Worm (Caenorhabditis elegans): Measurements from ENCODE around the gene fbxb-77.
A peak's percentile ranks its signal among the peaks of the same experiment; 100 is the strongest.

Gene fbxb-77

DNA sequence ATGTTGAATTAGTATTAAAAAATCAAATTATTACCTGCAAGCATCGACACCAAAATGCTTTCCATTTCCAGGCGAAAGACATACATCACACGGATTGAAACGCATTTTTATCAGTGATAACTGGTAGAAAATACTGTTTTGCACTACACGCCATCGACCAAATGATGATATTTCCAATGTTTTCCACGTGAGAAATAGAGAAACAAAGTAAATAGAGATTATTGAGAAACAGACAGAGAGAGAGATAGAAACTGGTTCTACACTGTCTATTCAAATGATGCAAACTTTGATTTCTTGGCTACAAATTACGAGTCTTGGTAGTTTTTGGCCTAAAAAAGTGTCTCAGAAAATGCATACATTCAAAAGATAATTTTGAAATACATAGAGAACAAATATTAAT lies 32.4 kb upstream of the fbxb-77 start, which contains the start of gene nhr-104 (continued):
- TF ChIP-seq nhr-28 (tag; optimal IDR thresholded peaks at IDR 0.05) = peak; percentile 98
- TF ChIP-seq mxl-3 (GFP tag; optimal IDR thresholded peaks at IDR 0.05) = peak; percentile 45
- no peak for TF ChIP-seq madf-5 (GFP tag; IDR thresholded peaks at IDR 0.05)
- no peak for TF ChIP-seq vab-7 (GFP tag; IDR thresholded peaks at IDR 0.05)
- TF ChIP-seq lsy-2 (tag; optimal IDR thresholded peaks at IDR 0.05) = peak in 1 of 2 experiments; percentile 59
- TF ChIP-seq lin-29 (GFP tag; IDR thresholded peaks at IDR 0.05) = no peak
- peak; percentile 80 for TF ChIP-seq hlh-11 (tag; optimal IDR thresholded peaks at IDR 0.05)
- no peak for TF ChIP-seq ceh-62 (tag; optimal IDR thresholded peaks at IDR 0.05)
- TF ChIP-seq egl-27 (tag; optimal IDR thresholded peaks at IDR 0.05) = no peak
- no peak for TF ChIP-seq nhr-111 (GFP tag; optimal IDR thresholded peaks at IDR 0.05)
- no peak for TF ChIP-seq Y75B8A.6 (GFP tag; IDR thresholded peaks at IDR 0.05)
- TF ChIP-seq dpl-1 (GFP tag; optimal IDR thresholded peaks at IDR 0.05) = no peak
- no peak for TF ChIP-seq pqm-1 (tag; optimal IDR thresholded peaks at IDR 0.05)
- no peak for TF ChIP-seq rbr-2 (tag; optimal IDR thresholded peaks at IDR 0.05)
- peak; percentile 63 for TF ChIP-seq nhr-48 (tag; optimal IDR thresholded peaks at IDR 0.05)
- TF ChIP-seq hlh-30 (tag; optimal IDR thresholded peaks at IDR 0.05; ENCODE audit: insufficient read depth) = peak; percentile 67
- TF ChIP-seq nhr-6 (tag; optimal IDR thresholded peaks at IDR 0.05) = no peak
- no peak for TF ChIP-seq lim-7 (GFP tag; IDR thresholded peaks at IDR 0.05)
- TF ChIP-seq mep-1 (tag; optimal IDR thresholded peaks at IDR 0.05) = peak; percentile 45
- TF ChIP-seq attf-4 (tag; optimal IDR thresholded peaks at IDR 0.05) = no peak
- no peak for TF ChIP-seq lin-39 (tag; optimal IDR thresholded peaks at IDR 0.05)
- no peak for TF ChIP-seq mdt-29 (GFP tag; IDR thresholded peaks at IDR 0.05)
- no peak for TF ChIP-seq set-16 (GFP tag; IDR thresholded peaks at IDR 0.05)
- TF ChIP-seq fos-1 (tag; optimal IDR thresholded peaks at IDR 0.05) = no peak
- TF ChIP-seq tra-1 (GFP tag; IDR thresholded peaks at IDR 0.05) = no peak
- no peak for TF ChIP-seq dmd-8 (GFP tag; IDR thresholded peaks at IDR 0.05)
- TF ChIP-seq zfp-3 (GFP tag; conservative IDR thresholded peaks at IDR 0.05) = no peak
- TF ChIP-seq nhr-102 (tag; optimal IDR thresholded peaks at IDR 0.05) = peak; percentile 7
- TF ChIP-seq gei-8 (GFP tag; optimal IDR thresholded peaks at IDR 0.05) = no peak
- TF ChIP-seq ztf-7 (tag; optimal IDR thresholded peaks at IDR 0.05) = peak; percentile 14
- TF ChIP-seq egl-43 (GFP tag; IDR thresholded peaks at IDR 0.05) = no peak
- TF ChIP-seq tag-97 (GFP tag; IDR thresholded peaks at IDR 0.05) = no peak
- TF ChIP-seq fkh-10 (GFP tag; optimal IDR thresholded peaks at IDR 0.05) = no peak
- no peak for TF ChIP-seq zag-1 (tag; optimal IDR thresholded peaks at IDR 0.05)
- no peak for TF ChIP-seq snpc-4 (tag; optimal IDR thresholded peaks at IDR 0.05)
- no peak for TF ChIP-seq ceh-82 (tag; optimal IDR thresholded peaks at IDR 0.05)
- no peak for TF ChIP-seq jun-1 (tag; optimal IDR thresholded peaks at IDR 0.05)
- no peak for TF ChIP-seq aly-2 (tag; optimal IDR thresholded peaks at IDR 0.05)
- TF ChIP-seq madf-9 (GFP tag; conservative IDR thresholded peaks at IDR 0.05) = no peak
- peak in 1 of 2 experiments; percentile 92 for TF ChIP-seq unc-62 (GFP tag; optimal IDR thresholded peaks at IDR 0.05 in 1 of 2)
- no peak for TF ChIP-seq unc-62 (tag; optimal IDR thresholded peaks at IDR 0.05)
- no peak for TF ChIP-seq php-3 (GFP tag; IDR thresholded peaks at IDR 0.05)
- TF ChIP-seq dmd-9 (GFP tag; IDR thresholded peaks at IDR 0.05) = no peak
- TF ChIP-seq daf-8 (GFP tag; IDR thresholded peaks at IDR 0.05) = no peak
- no peak for TF ChIP-seq ceh-44 (GFP tag; IDR thresholded peaks at IDR 0.05)
- TF ChIP-seq Y5F2A.4 (GFP tag; optimal IDR thresholded peaks at IDR 0.05) = no peak
- TF ChIP-seq lir-3 (tag; optimal IDR thresholded peaks at IDR 0.05) = no peak
